Worm (Caenorhabditis elegans) whole organism, early embryonic: ENCODE data around the gene Y116A8A.7.

Experiments used
- B0310.2 ChIP-seq: sonication (generic microtip); optimal IDR thresholded peaks from 2 replicates; lab custom pipeline; 2016; ENCODE audit warnings: mild to moderate bottlenecking, missing genetic modification characterization, missing compliant biosample characterization
- F13C5.2 ChIP-seq: sonication (generic microtip); optimal IDR thresholded peaks from 2 replicates; lab custom pipeline; 2017; ENCODE audit warnings: mild to moderate bottlenecking, missing genetic modification characterization, inconsistent platforms, missing compliant biosample characterization
- aly-1 ChIP-seq: sonication (generic microtip); optimal IDR thresholded peaks from 2 replicates; lab custom pipeline; 2016; ENCODE audit warnings: missing genetic modification characterization, missing compliant biosample characterization
- ama-1 ChIP-seq: fragments of 150-350 bp; optimal IDR thresholded peaks from 2 replicates; lab custom pipeline; 2014
- ceh-13 ChIP-seq: fragments of 200-800 bp; sonication (Bioruptor generic); optimal IDR thresholded peaks from 2 replicates; lab custom pipeline; 2018; ENCODE audit warnings: mild to moderate bottlenecking, missing genetic modification characterization, missing compliant biosample characterization
- ceh-36 ChIP-seq: sonication (generic microtip); optimal IDR thresholded peaks from 2 replicates; lab custom pipeline; 2016; ENCODE audit warnings: missing genetic modification characterization, inconsistent platforms, missing compliant biosample characterization
- ets-7 ChIP-seq: sonication (generic microtip); optimal IDR thresholded peaks from 2 replicates; lab custom pipeline; 2016; ENCODE audit warnings: missing genotype, missing genetic modification characterization, missing compliant biosample characterization
- flt-1 ChIP-seq: fragments of 200-800 bp; sonication (Bioruptor generic); IDR thresholded peaks from 2 replicates; pipeline ENCODE4 v1.3.6; 2022; ENCODE audit warnings: missing genetic modification characterization, missing compliant biosample characterization
- hmbx-1 ChIP-seq: sonication (generic microtip); optimal IDR thresholded peaks from 2 replicates; lab custom pipeline; 2016; ENCODE audit warnings: mild to moderate bottlenecking, missing genetic modification characterization, missing compliant biosample characterization
- hmg-4 ChIP-seq: fragments of 200-800 bp; sonication (Bioruptor generic); optimal IDR thresholded peaks from 2 replicates; lab custom pipeline; 2018; ENCODE audit warnings: mild to moderate bottlenecking, missing genetic modification characterization, missing compliant biosample characterization
- hnd-1 ChIP-seq: sonication (generic microtip); optimal IDR thresholded peaks from 2 replicates; lab custom pipeline; 2016; ENCODE audit warnings: missing genetic modification characterization, missing compliant biosample characterization
- pes-1 ChIP-seq: fragments of 200-800 bp; sonication (Bioruptor generic); IDR thresholded peaks from 2 replicates; pipeline ENCODE4 v1.3.6; 2022; ENCODE audit warnings: missing genetic modification reagents, missing genetic modification characterization, missing compliant biosample characterization
- scrt-1 ChIP-seq: fragments of 200-800 bp; sonication (Bioruptor generic); IDR thresholded peaks from 2 replicates; pipeline ENCODE4 v1.3.6; 2022; ENCODE audit warnings: missing genetic modification characterization, missing compliant biosample characterization
- sea-1 ChIP-seq: fragments of 200-800 bp; sonication (Bioruptor generic); conservative IDR thresholded peaks from 2 replicates; pipeline ENCODE4 v1.3.6; 2022; ENCODE audit warnings: missing genetic modification characterization, missing compliant biosample characterization
- tbx-11 ChIP-seq: fragments of 200-800 bp; sonication (Bioruptor generic); IDR thresholded peaks from 2 replicates; pipeline ENCODE4 v1.3.6; 2022; ENCODE audit warnings: missing genetic modification characterization, missing compliant biosample characterization
- tbx-37 ChIP-seq: fragments of 200-800 bp; sonication (Bioruptor generic); conservative IDR thresholded peaks from 2 replicates; pipeline ENCODE4 v1.3.6; 2022; ENCODE audit warnings: missing genetic modification reagents, missing genetic modification characterization, missing compliant biosample characterization
- tra-4 ChIP-seq: sonication (generic microtip); optimal IDR thresholded peaks from 2 replicates; lab custom pipeline; 2017; ENCODE audit warnings: missing genetic modification characterization, missing compliant biosample characterization

The Y116A8A.7 gene

DNA sequence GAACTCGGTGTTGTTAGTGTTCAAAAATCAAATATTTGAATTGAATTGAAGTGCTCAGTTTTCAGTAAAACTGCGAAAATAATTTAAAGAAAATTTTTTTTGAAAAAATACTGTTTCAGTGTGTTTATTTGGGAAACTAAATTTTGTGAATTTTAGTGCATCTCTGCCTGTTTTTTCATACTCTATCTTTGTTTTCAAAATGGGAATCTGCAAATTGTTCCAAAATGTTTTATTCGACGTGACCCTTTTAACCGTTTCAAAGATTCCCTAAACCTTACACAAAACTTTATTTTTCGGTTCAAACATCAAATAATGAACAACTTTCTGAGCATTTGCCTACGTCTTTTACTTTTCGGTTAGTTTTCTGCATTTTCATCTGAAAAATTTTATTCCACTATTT, at the start of gene Y116A8A.7:
TSS of gene Y116A8A.7 (plus strand) at position 301 of the 400 bp plus-strand sequence.
- no peak for TF ChIP-seq tbx-37 (GFP tag; lab: Robert Waterston, UW)
- TF ChIP-seq hmbx-1 (tag; lab: Kevin White, UChicago): no peak
- TF ChIP-seq tbx-11 (GFP tag; lab: Robert Waterston, UW): no peak
- no peak for TF ChIP-seq pes-1
- no peak for TF ChIP-seq F13C5.2 (tag; lab: Kevin White, UChicago)
- no peak for TF ChIP-seq hmg-4 (GFP tag; lab: Kevin White, UChicago)
- no peak for TF ChIP-seq tra-4
- no peak for TF ChIP-seq sea-1 (GFP tag; lab: Robert Waterston, UW)
- no peak for TF ChIP-seq flt-1 (GFP tag; lab: Robert Waterston, UW)
- TF ChIP-seq ets-7 (tag; lab: Kevin White, UChicago): no peak

ce11 chrIV:16787024-16787423, 43.0 kb upstream of the Y116A8A.7 start, which contains the start of gene Y43D4A.6:
Y43D4A.6 (plus strand) TSS chrIV:16787324.
- TF ChIP-seq B0310.2 (tag; lab: Kevin White, UChicago) (no peak), sea-1 (GFP tag; lab: Robert Waterston, UW) (no peak), ceh-13 (GFP tag; lab: Kevin White, UChicago) (no peak), tbx-11 (GFP tag; lab: Robert Waterston, UW) (no peak), hnd-1 (no peak)

DNA sequence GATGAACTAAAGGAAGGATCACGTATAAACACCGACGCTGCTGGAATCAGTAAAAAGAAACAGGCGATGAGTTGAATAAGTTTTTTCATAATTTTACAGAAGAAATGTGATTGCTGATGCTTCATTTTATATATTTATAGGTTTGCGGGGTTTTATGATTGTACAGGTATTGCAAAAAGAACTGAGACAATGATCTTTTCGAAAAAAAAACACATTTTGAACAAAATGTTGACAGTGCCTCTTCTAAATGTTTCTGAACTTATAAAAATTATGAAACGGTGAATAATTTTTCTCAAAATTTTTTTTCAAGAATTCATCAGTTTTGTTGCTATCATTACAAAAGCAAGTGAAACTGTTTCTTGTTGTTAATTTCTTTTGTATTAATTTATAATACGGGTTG, 23.6 kb upstream of the Y116A8A.7 start, which contains the start of gene clec-193:
TSS of gene clec-193 (minus strand) at position 101 of the 400 bp plus-strand sequence.
- TF ChIP-seq tra-4 (no peak), F13C5.2 (tag; lab: Kevin White, UChicago) (no peak), ceh-13 (GFP tag; lab: Kevin White, UChicago) (no peak), hmg-4 (GFP tag; lab: Kevin White, UChicago) (no peak), scrt-1 (GFP tag; lab: Robert Waterston, UW) (no peak), ceh-36 (tag; lab: Kevin White, UChicago) (no peak), ama-1 (lab: Kevin White, UChicago) (no peak), pes-1 (no peak), aly-1 (tag; lab: Kevin White, UChicago) (no peak)

ce11 chrIV:16812116-16812515, 17.9 kb upstream of the Y116A8A.7 start:
- no peak for TF ChIP-seq F13C5.2 (tag; lab: Kevin White, UChicago)
- TF ChIP-seq hmbx-1 (tag; lab: Kevin White, UChicago): no peak
- TF ChIP-seq ceh-13 (GFP tag; lab: Kevin White, UChicago): no peak
- no peak for TF ChIP-seq scrt-1 (GFP tag; lab: Robert Waterston, UW)
- no peak for TF ChIP-seq B0310.2 (tag; lab: Kevin White, UChicago)
- no peak for TF ChIP-seq tra-4
- no peak for TF ChIP-seq sea-1 (GFP tag; lab: Robert Waterston, UW)

- TF ChIP-seq B0310.2 (tag; lab: Kevin White, UChicago) (no peak), tra-4 (no peak), pes-1 (no peak), sea-1 (GFP tag; lab: Robert Waterston, UW) (no peak), flt-1 (GFP tag; lab: Robert Waterston, UW) (no peak), ets-7 (tag; lab: Kevin White, UChicago) (no peak), ama-1 (lab: Kevin White, UChicago) (no peak), ceh-36 (tag; lab: Kevin White, UChicago) (no peak), hmg-4 (GFP tag; lab: Kevin White, UChicago) (no peak), F13C5.2 (tag; lab: Kevin White, UChicago) (no peak), aly-1 (tag; lab: Kevin White, UChicago) (no peak), ceh-13 (GFP tag; lab: Kevin White, UChicago) (no peak), tbx-37 (GFP tag; lab: Robert Waterston, UW) (no peak), hmbx-1 (tag; lab: Kevin White, UChicago) (no peak), tbx-11 (GFP tag; lab: Robert Waterston, UW) (no peak), hnd-1 (no peak), scrt-1 (GFP tag; lab: Robert Waterston, UW) (no peak)
Measured at ce11 chrIV:16813825-16814224, 16.2 kb upstream of the Y116A8A.7 start, which contains the start of gene Y116A8A.2. Y116A8A.2 (minus strand) TSS chrIV:16813925.

ce11 chrIV:16822529-16822928, 7.5 kb upstream of the Y116A8A.7 start, which contains the start of gene Y116A8A.4:
Y116A8A.4 (plus strand) TSS chrIV:16822829.
- no peak for TF ChIP-seq hnd-1
- TF ChIP-seq hmbx-1 (tag; lab: Kevin White, UChicago): no peak
- no peak for TF ChIP-seq pes-1
- no peak for TF ChIP-seq tbx-11 (GFP tag; lab: Robert Waterston, UW)
- TF ChIP-seq sea-1 (GFP tag; lab: Robert Waterston, UW): no peak
- TF ChIP-seq ama-1 (lab: Kevin White, UChicago): no peak
- TF ChIP-seq F13C5.2 (tag; lab: Kevin White, UChicago): no peak
- TF ChIP-seq B0310.2 (tag; lab: Kevin White, UChicago): no peak
- TF ChIP-seq ets-7 (tag; lab: Kevin White, UChicago): no peak
- no peak for TF ChIP-seq flt-1 (GFP tag; lab: Robert Waterston, UW)
- TF ChIP-seq scrt-1 (GFP tag; lab: Robert Waterston, UW): no peak
- TF ChIP-seq hmg-4 (GFP tag; lab: Kevin White, UChicago): no peak
- TF ChIP-seq tbx-37 (GFP tag; lab: Robert Waterston, UW): no peak
- TF ChIP-seq tra-4: no peak
- TF ChIP-seq aly-1 (tag; lab: Kevin White, UChicago): no peak
- TF ChIP-seq ceh-36 (tag; lab: Kevin White, UChicago): no peak

ce11 chrIV:16828698-16829097, 1.3 kb upstream of the Y116A8A.7 start, which contains the start of gene Y116A8A.6:
Y116A8A.6 (minus strand) TSS chrIV:16828798.
- TF ChIP-seq flt-1 (GFP tag; lab: Robert Waterston, UW): no peak
- TF ChIP-seq tbx-11 (GFP tag; lab: Robert Waterston, UW): no peak
- no peak for TF ChIP-seq ceh-36 (tag; lab: Kevin White, UChicago)
- TF ChIP-seq aly-1 (tag; lab: Kevin White, UChicago): no peak
- TF ChIP-seq sea-1 (GFP tag; lab: Robert Waterston, UW): no peak
- TF ChIP-seq pes-1: no peak
- no peak for TF ChIP-seq ets-7 (tag; lab: Kevin White, UChicago)
- TF ChIP-seq F13C5.2 (tag; lab: Kevin White, UChicago): no peak
- no peak for TF ChIP-seq scrt-1 (GFP tag; lab: Robert Waterston, UW)
- TF ChIP-seq tbx-37 (GFP tag; lab: Robert Waterston, UW): no peak
- no peak for TF ChIP-seq hmbx-1 (tag; lab: Kevin White, UChicago)
- TF ChIP-seq ceh-13 (GFP tag; lab: Kevin White, UChicago): no peak
- TF ChIP-seq B0310.2 (tag; lab: Kevin White, UChicago): no peak
- TF ChIP-seq hmg-4 (GFP tag; lab: Kevin White, UChicago): no peak
